Worm (Caenorhabditis elegans): ENCODE data around the gene ilcr-2.

DNA sequence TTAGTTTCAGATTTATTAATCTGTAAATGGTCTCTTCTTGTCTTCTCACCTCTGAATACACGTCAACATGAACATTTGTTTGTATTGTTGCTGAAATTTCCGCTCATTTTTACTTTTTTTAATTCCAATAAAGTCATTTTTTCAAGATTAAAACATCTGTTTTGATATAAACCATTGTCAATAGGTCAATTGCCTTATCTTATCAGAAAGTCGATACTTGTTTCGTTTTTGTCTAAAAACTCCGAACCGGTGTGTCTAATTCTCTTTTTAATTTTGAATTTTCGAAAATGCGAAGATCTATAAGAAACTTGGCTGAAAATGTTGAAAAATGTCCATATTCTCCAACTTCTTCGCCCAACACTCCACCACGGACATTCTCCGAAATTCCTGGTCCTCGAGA is 28.7 kb downstream of the ilcr-2 start, which contains the start of gene cyp-44A1:
- TF ChIP-seq ztf-23 (GFP tag; IDR thresholded peaks at IDR 0.05) (no peak), tab-1 (GFP tag; IDR thresholded peaks at IDR 0.05) (no peak)

All from whole organism, midembryonic.